Worm (Caenorhabditis elegans) whole organism, young adult: ENCODE data around the gene K10F12.7.

Source experiments
- D2030.7 ChIP-seq: fragments of 200-800 bp; sonication (Bioruptor generic); IDR thresholded peaks from 2 replicates; pipeline ENCODE4 v1.3.6; 2022; ENCODE audit warnings: missing genetic modification reagents, missing genetic modification characterization, missing compliant biosample characterization
- F23B12.7 ChIP-seq: sonication (generic microtip); optimal IDR thresholded peaks from 2 replicates; lab custom pipeline; 2017; ENCODE audit warnings: missing genetic modification characterization, mild to moderate bottlenecking, missing compliant biosample characterization, antibody characterized with exemption, moderate library complexity; ENCODE audit not compliant: insufficient read depth
- F33H1.4 ChIP-seq: fragments of 200-800 bp; sonication (Bioruptor generic); IDR thresholded peaks from 2 replicates; pipeline ENCODE4 v1.3.6; 2022; ENCODE audit warnings: missing genetic modification reagents, missing genetic modification characterization, missing compliant biosample characterization
- F52B5.7 ChIP-seq: sonication (generic microtip); optimal IDR thresholded peaks from 2 replicates; lab custom pipeline; 2016; ENCODE audit warnings: mild to moderate bottlenecking, missing genetic modification characterization, missing compliant biosample characterization
- K11D2.4 ChIP-seq: fragments of 200-800 bp; sonication (Bioruptor generic); IDR thresholded peaks from 2 replicates; pipeline ENCODE4 v1.3.6; 2022; ENCODE audit warnings: missing genetic modification reagents, missing genetic modification characterization, missing compliant biosample characterization
- T07F8.4 ChIP-seq: sonication (generic microtip); optimal IDR thresholded peaks from 2 replicates; lab custom pipeline; 2016; ENCODE audit warnings: mild to moderate bottlenecking, missing genetic modification characterization, moderate library complexity, missing compliant biosample characterization
- Y56A3A.18 ChIP-seq: fragments of 200-800 bp; sonication (Bioruptor generic); IDR thresholded peaks from 2 replicates; pipeline ENCODE4 v1.3.6; 2022; ENCODE audit warnings: missing genetic modification reagents, missing genetic modification characterization, missing compliant biosample characterization
- Y67H2A.10 ChIP-seq: fragments of 200-800 bp; sonication (Bioruptor generic); conservative IDR thresholded peaks from 2 replicates; pipeline ENCODE4 v1.3.6; 2022; ENCODE audit warnings: missing genetic modification reagents, missing genetic modification characterization, missing compliant biosample characterization
- ZK185.1 ChIP-seq: sonication (generic microtip); optimal IDR thresholded peaks from 2 replicates; lab custom pipeline; 2016; ENCODE audit warnings: mild to moderate bottlenecking, missing genetic modification characterization, missing compliant biosample characterization; ENCODE audit not compliant: poor library complexity, severe bottlenecking
- attf-3 ChIP-seq: fragments of 200-800 bp; sonication (Bioruptor generic); conservative IDR thresholded peaks from 2 replicates; pipeline ENCODE4 v1.3.6; 2022; ENCODE audit warnings: missing genetic modification reagents, missing genetic modification characterization, missing compliant biosample characterization
- cebp-1 ChIP-seq, 2 experiments: fragments of 200-800 bp in 1 of 2; sonication (Bioruptor generic) in 1 of 2; sonication (generic microtip) in 1 of 2; IDR thresholded peaks in 1 of 2; optimal IDR thresholded peaks in 1 of 2; 2 replicates each; pipeline versions ENCODE4 v1.3.6 to Lab custom; 2017 to 2022; ENCODE audit warnings: missing compliant biosample characterization in 2 of 2, missing genetic modification characterization in 2 of 2, mild to moderate bottlenecking in 1 of 2, missing genetic modification reagents in 1 of 2, moderate library complexity in 1 of 2
- ceh-40 ChIP-seq: fragments of 200-800 bp; sonication (Bioruptor generic); IDR thresholded peaks from 2 replicates; pipeline ENCODE4 v1.3.6; 2022; ENCODE audit warnings: missing genetic modification characterization, missing compliant biosample characterization
- ceh-58 ChIP-seq: fragments of 200-800 bp; sonication (Bioruptor generic); IDR thresholded peaks from 2 replicates; pipeline ENCODE4 v1.3.6; 2022; ENCODE audit warnings: missing genetic modification characterization, missing compliant biosample characterization
- chd-7 ChIP-seq: sonication (generic microtip); optimal IDR thresholded peaks from 2 replicates; lab custom pipeline; 2016; ENCODE audit warnings: mild to moderate bottlenecking, missing genetic modification characterization, moderate library complexity, missing compliant biosample characterization
- die-1 ChIP-seq: sonication (generic microtip); optimal IDR thresholded peaks from 2 replicates; lab custom pipeline; 2016; ENCODE audit warnings: missing genotype, mild to moderate bottlenecking, missing genetic modification characterization, missing compliant biosample characterization
- dox-1 ChIP-seq: fragments of 200-800 bp; sonication (Bioruptor generic); IDR thresholded peaks from 2 replicates; pipeline ENCODE4 v1.3.6; 2022; ENCODE audit warnings: missing genetic modification reagents, missing genetic modification characterization, missing compliant biosample characterization
- egl-18 ChIP-seq: fragments of 200-800 bp; sonication (Bioruptor generic); IDR thresholded peaks from 2 replicates; pipeline ENCODE4 v1.3.6; 2022; ENCODE audit warnings: missing genetic modification reagents, missing genetic modification characterization, missing compliant biosample characterization
- egrh-3 ChIP-seq: fragments of 200-800 bp; sonication (Bioruptor generic); IDR thresholded peaks from 2 replicates; pipeline ENCODE4 v1.3.6; 2022; ENCODE audit warnings: missing genetic modification reagents, missing genetic modification characterization, missing compliant biosample characterization
- ets-4 ChIP-seq: fragments of 200-800 bp; sonication (Bioruptor generic); optimal IDR thresholded peaks from 2 replicates; lab custom pipeline; 2018; ENCODE audit warnings: mild to moderate bottlenecking, missing genetic modification characterization, missing compliant biosample characterization
- lir-1 ChIP-seq: fragments of 200-800 bp; sonication (Bioruptor generic); conservative IDR thresholded peaks from 2 replicates; pipeline ENCODE4 v1.3.6; 2022; ENCODE audit warnings: missing genetic modification reagents, missing genetic modification characterization, missing compliant biosample characterization
- madf-6 ChIP-seq: fragments of 200-800 bp; sonication (Bioruptor generic); IDR thresholded peaks from 2 replicates; pipeline ENCODE4 v1.3.6; 2022; ENCODE audit warnings: missing genetic modification reagents, missing genetic modification characterization, missing compliant biosample characterization
- nhr-179 ChIP-seq: sonication (generic microtip); optimal IDR thresholded peaks from 2 replicates; lab custom pipeline; 2016; ENCODE audit warnings: mild to moderate bottlenecking, missing genetic modification characterization, missing compliant biosample characterization
- nhr-27 ChIP-seq: fragments of 200-800 bp; sonication (Bioruptor generic); optimal IDR thresholded peaks from 2 replicates; lab custom pipeline; 2018; ENCODE audit warnings: mild to moderate bottlenecking, missing genetic modification characterization, moderate library complexity, missing compliant biosample characterization
- pbrm-1 ChIP-seq: fragments of 200-800 bp; sonication (Bioruptor generic); IDR thresholded peaks from 2 replicates; pipeline ENCODE4 v1.3.6; 2022; ENCODE audit warnings: missing genetic modification reagents, missing genetic modification characterization, missing compliant biosample characterization
- pha-4 ChIP-seq: fragments of 150-350 bp; sonication (generic microtip); optimal IDR thresholded peaks from 2 replicates; lab custom pipeline; 2014; ENCODE audit warnings: missing biosample characterization, missing genetic modification reagents, missing genetic modification characterization
- rcor-1 ChIP-seq: fragments of 200-800 bp; sonication (Bioruptor generic); IDR thresholded peaks from 2 replicates; pipeline ENCODE4 v1.3.6; 2022; ENCODE audit warnings: missing genetic modification reagents, missing genetic modification characterization, missing compliant biosample characterization
- rpc-1 ChIP-seq, 2 experiments: fragments of 150-350 bp in 1 of 2; sonication (generic microtip) in 1 of 2; optimal IDR thresholded peaks; 2 replicates each; lab custom pipeline; 2014 to 2018; ENCODE audit warnings: missing biosample characterization in 1 of 2, missing genetic modification characterization in 1 of 2, missing genetic modification reagents in 1 of 2, missing genotype in 1 of 2
- snpc-1.1 ChIP-seq: sonication (generic microtip); optimal IDR thresholded peaks from 2 replicates; lab custom pipeline; 2017; ENCODE audit warnings: missing genetic modification characterization, mild to moderate bottlenecking, missing compliant biosample characterization, antibody characterized with exemption, moderate library complexity, missing genotype, missing genetic modification reagents; ENCODE audit not compliant: insufficient read depth
- somi-1 ChIP-seq: fragments of 200-800 bp; sonication (Bioruptor generic); optimal IDR thresholded peaks from 2 replicates; lab custom pipeline; 2018; ENCODE audit warnings: mild to moderate bottlenecking, missing genetic modification characterization, missing compliant biosample characterization
- tbp1 ChIP-seq: fragments of 200-800 bp; sonication (Bioruptor generic); optimal IDR thresholded peaks from 2 replicates; lab custom pipeline; 2018; ENCODE audit warnings: mild to moderate bottlenecking, missing genetic modification characterization, missing compliant biosample characterization
- tlf-1 ChIP-seq: fragments of 200-800 bp; sonication (Bioruptor generic); optimal IDR thresholded peaks from 2 replicates; lab custom pipeline; 2018; ENCODE audit warnings: mild to moderate bottlenecking, missing genetic modification characterization, missing compliant biosample characterization
- unc-130 ChIP-seq: sonication (generic microtip); optimal IDR thresholded peaks from 2 replicates; lab custom pipeline; 2016; ENCODE audit warnings: missing genetic modification reagents, missing genetic modification characterization, missing compliant biosample characterization
- zfh-2 ChIP-seq: fragments of 200-800 bp; sonication (Bioruptor generic); conservative IDR thresholded peaks from 2 replicates; pipeline ENCODE4 v1.3.6; 2022; ENCODE audit warnings: missing genetic modification reagents, missing genetic modification characterization, missing compliant biosample characterization
- zim-3 ChIP-seq: sonication (generic microtip); optimal IDR thresholded peaks from 2 replicates; lab custom pipeline; 2017; ENCODE audit warnings: mild to moderate bottlenecking, missing genetic modification characterization, moderate library complexity, missing compliant biosample characterization
- ztf-18 ChIP-seq: sonication (generic microtip); optimal IDR thresholded peaks from 2 replicates; lab custom pipeline; 2016; ENCODE audit warnings: missing genotype, mild to moderate bottlenecking, missing genetic modification characterization, missing compliant biosample characterization
- ztf-26 ChIP-seq: sonication (generic microtip); optimal IDR thresholded peaks from 2 replicates; lab custom pipeline; 2017; ENCODE audit warnings: missing genetic modification characterization, missing compliant biosample characterization
- ztf-28 ChIP-seq: fragments of 200-800 bp; sonication (Bioruptor generic); IDR thresholded peaks from 2 replicates; pipeline ENCODE4 v1.3.6; 2022; ENCODE audit warnings: missing genetic modification reagents, missing genetic modification characterization, missing compliant biosample characterization
- ztf-6 ChIP-seq: fragments of 200-800 bp; sonication (Bioruptor generic); IDR thresholded peaks from 2 replicates; pipeline ENCODE4 v1.3.6; 2022; ENCODE audit warnings: missing genetic modification reagents, missing genetic modification characterization, missing compliant biosample characterization

Gene K10F12.7

DNA sequence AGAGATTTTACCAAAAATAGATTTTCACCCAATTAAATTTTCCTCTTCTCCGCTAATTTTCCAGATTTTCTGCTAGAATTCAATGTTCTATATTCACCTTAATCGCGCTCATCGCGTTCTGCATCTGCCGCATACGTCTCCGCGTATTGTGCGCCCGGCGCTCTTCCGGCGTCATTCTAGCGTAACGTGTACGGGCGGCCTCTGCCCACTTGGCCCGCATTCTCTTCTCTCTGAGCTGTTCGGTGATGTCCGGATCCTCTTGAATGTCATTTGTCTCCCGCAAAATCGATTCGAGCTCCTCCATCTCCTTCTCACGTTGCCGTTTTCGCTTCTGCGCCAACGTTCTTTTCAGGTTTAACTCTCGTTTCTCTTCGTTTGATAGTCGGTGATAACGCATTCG, 35.4 kb downstream of the K10F12.7 start:
- TF ChIP-seq dox-1 (GFP tag; lab: Robert Waterston, UW): 0 out of 2 replicates have a peak, but pooled peaks have one; percentile 11
- no peak for TF ChIP-seq madf-6 (GFP tag; lab: Robert Waterston, UW)
- TF ChIP-seq T07F8.4: no peak
- no peak for TF ChIP-seq cebp-1 (GFP tag; IDR thresholded peaks at IDR 0.05; lab: Robert Waterston, UW)
- TF ChIP-seq cebp-1 (tag; optimal IDR thresholded peaks at IDR 0.05; lab: Kevin White, UChicago): no peak
- TF ChIP-seq ztf-6 (GFP tag; lab: Robert Waterston, UW): 0 out of 2 replicates have a peak, but pooled peaks have one; percentile 21
- TF ChIP-seq F52B5.7 (tag; lab: Kevin White, UChicago): peak; percentile 0
- 0 out of 2 replicates have a peak, but pooled peaks have one; percentile 15 for TF ChIP-seq attf-3 (GFP tag; lab: Robert Waterston, UW)
- TF ChIP-seq ceh-40 (GFP tag; lab: Robert Waterston, UW): no peak
- no peak for TF ChIP-seq ztf-26 (tag; lab: Kevin White, UChicago)
- no peak for TF ChIP-seq die-1 (tag; lab: Kevin White, UChicago)
- no peak for TF ChIP-seq K11D2.4 (GFP tag; lab: Robert Waterston, UW)
- TF ChIP-seq egl-18 (GFP tag; lab: Robert Waterston, UW): no peak
- TF ChIP-seq zfh-2 (GFP tag; lab: Robert Waterston, UW): peak; percentile 66
- no peak for TF ChIP-seq D2030.7
- TF ChIP-seq ztf-18 (tag; lab: Kevin White, UChicago): no peak
- TF ChIP-seq, all 124 proteins: peak for 5

DNA sequence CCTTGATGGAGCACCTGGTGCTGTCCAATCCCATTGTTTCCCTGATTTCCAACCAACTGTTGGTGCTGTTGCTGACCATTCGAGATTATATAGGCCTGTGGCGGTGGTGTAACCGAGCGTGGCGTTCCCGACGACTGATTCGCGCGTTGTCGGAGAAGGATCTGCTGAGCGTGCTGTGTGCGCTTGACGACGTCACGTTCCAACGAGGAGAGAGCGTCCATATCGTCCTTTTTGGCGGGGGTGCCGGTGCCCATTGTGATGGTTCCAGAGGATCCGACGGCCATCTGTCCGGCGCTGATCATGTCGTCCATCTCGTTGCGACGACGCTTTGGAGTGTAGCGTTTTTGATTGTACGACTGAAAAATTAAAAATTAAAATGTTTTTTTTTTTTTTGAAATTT, 36.9 kb downstream of the K10F12.7 start:
- no peak for TF ChIP-seq Y67H2A.10 (GFP tag; lab: Robert Waterston, UW)
- TF ChIP-seq dox-1 (GFP tag; lab: Robert Waterston, UW): peak; percentile 36; the same call in 1 of the 2 replicates
- TF ChIP-seq unc-130 (GFP tag; lab: Kevin White, UChicago): no peak
- TF ChIP-seq F33H1.4 (GFP tag; lab: Robert Waterston, UW): no peak
- no peak for TF ChIP-seq pha-4 (tag; lab: Kevin White, UChicago)
- TF ChIP-seq ztf-28 (GFP tag; lab: Robert Waterston, UW): no peak
- TF ChIP-seq snpc-1.1 (tag; lab: Kevin White, UChicago): no peak
- peak; percentile 18 for TF ChIP-seq chd-7 (tag; lab: Kevin White, UChicago)
- TF ChIP-seq zim-3 (tag; lab: Kevin White, UChicago): no peak
- no peak for TF ChIP-seq nhr-27 (tag; lab: Kevin White, UChicago)
- TF ChIP-seq rcor-1 (GFP tag; lab: Robert Waterston, UW): no peak
- no peak for TF ChIP-seq tlf-1 (GFP tag; lab: Kevin White, UChicago)
- no peak for TF ChIP-seq somi-1 (GFP tag; lab: Kevin White, UChicago)
- TF ChIP-seq tbp1 (GFP tag; lab: Kevin White, UChicago): no peak
- no peak for TF ChIP-seq madf-6 (GFP tag; lab: Robert Waterston, UW)
- no peak for TF ChIP-seq rpc-1 (optimal IDR thresholded peaks at IDR 0.05; lab: Kevin White, UChicago)
- TF ChIP-seq rpc-1 (tag; optimal IDR thresholded peaks at IDR 0.05; lab: Kevin White, UChicago): no peak
- no peak for TF ChIP-seq egrh-3 (GFP tag; lab: Robert Waterston, UW)
- no peak for TF ChIP-seq nhr-179 (tag; lab: Kevin White, UChicago)
- no peak for TF ChIP-seq ZK185.1
- peak; percentile 72 for TF ChIP-seq zfh-2 (GFP tag; lab: Robert Waterston, UW)
- TF ChIP-seq pbrm-1 (GFP tag; lab: Robert Waterston, UW): no peak
- no peak for TF ChIP-seq cebp-1 (GFP tag; IDR thresholded peaks at IDR 0.05; lab: Robert Waterston, UW)
- TF ChIP-seq cebp-1 (tag; optimal IDR thresholded peaks at IDR 0.05; lab: Kevin White, UChicago): peak; percentile 13
- TF ChIP-seq Y56A3A.18 (GFP tag; lab: Robert Waterston, UW): no peak
- no peak for TF ChIP-seq ets-4 (GFP tag; lab: Kevin White, UChicago)
- TF ChIP-seq lir-1 (GFP tag; lab: Robert Waterston, UW): no peak
- TF ChIP-seq ceh-58 (GFP tag; lab: Robert Waterston, UW): no peak
- TF ChIP-seq F23B12.7 (tag; lab: Kevin White, UChicago): no peak
